Fruit fly (Drosophila melanogaster) whole organism, wandering third instar larva: ENCODE data around the gene ranshi.

Experiments used
- CG32264 ChIP-seq: fragments of 200-800 bp; sonication (Bioruptor generic); optimal IDR thresholded peaks from 2 replicates; lab custom pipeline; 2016; ENCODE audit warnings: missing biosample characterization, missing genetic modification characterization
- CG9705 ChIP-seq: fragments of 200-800 bp; sonication (Bioruptor generic); optimal IDR thresholded peaks from 2 replicates; lab custom pipeline; 2018; ENCODE audit warnings: missing biosample characterization, mild to moderate bottlenecking, missing genetic modification characterization
- Dfd ChIP-seq: fragments of >200 bp; optimal IDR thresholded peaks from 2 replicates; lab custom pipeline; 2017; ENCODE audit warnings: missing biosample characterization, missing genetic modification characterization
- Dif ChIP-seq: fragments of 200-275, 200-300 bp; sonication (Bioruptor generic); optimal IDR thresholded peaks from 2 replicates; lab custom pipeline; 2018; ENCODE audit warnings: missing biosample characterization, missing genetic modification characterization; ENCODE audit not compliant: partially characterized antibody
- HLH106 ChIP-seq: fragments of 200-800 bp; optimal IDR thresholded peaks from 3 replicates; lab custom pipeline; 2019; ENCODE audit warnings: missing biosample characterization, mild to moderate bottlenecking, missing genetic modification characterization, moderate library complexity
- Hnf4 ChIP-seq: fragments of 200-800 bp; sonication (Bioruptor generic); optimal IDR thresholded peaks from 2 replicates; lab custom pipeline; 2016; ENCODE audit warnings: missing biosample characterization, mild to moderate bottlenecking, missing genetic modification characterization
- Hr78 ChIP-seq: fragments of >200 bp; optimal IDR thresholded peaks from 2 replicates; lab custom pipeline; 2017; ENCODE audit warnings: missing biosample characterization, missing genetic modification characterization
- Hr83 ChIP-seq: fragments of 200-300 bp; sonication (Bioruptor generic); optimal IDR thresholded peaks from 2 replicates; lab custom pipeline; 2016; ENCODE audit warnings: missing biosample characterization, mild to moderate bottlenecking, missing genetic modification characterization, moderate library complexity; ENCODE audit not compliant: poor library complexity, severe bottlenecking
- Jra ChIP-seq: sonication (Bioruptor generic); optimal IDR thresholded peaks from 2 replicates; lab custom pipeline; 2016; ENCODE audit warnings: missing biosample characterization, missing genetic modification characterization
- Myc ChIP-seq: fragments of >200 bp; optimal IDR thresholded peaks from 2 replicates; lab custom pipeline; 2017
- N ChIP-seq: fragments of >200 bp; optimal IDR thresholded peaks from 2 replicates; lab custom pipeline; 2018; ENCODE audit warnings: missing biosample characterization, missing external identifiers, missing genetic modification characterization
- Rel ChIP-seq, 2 experiments: fragments of 200-800 bp; sonication (Bioruptor generic) in 1 of 2; optimal IDR thresholded peaks; 2 replicates in 1 of 2; 3 replicates in 1 of 2; lab custom pipeline; 2016 to 2019; ENCODE audit warnings: mild to moderate bottlenecking in 2 of 2, missing biosample characterization in 2 of 2, missing genetic modification characterization in 2 of 2, moderate library complexity in 1 of 2
- Sp1 ChIP-seq: fragments of 200-800 bp; sonication (Bioruptor generic); optimal IDR thresholded peaks from 3 replicates; lab custom pipeline; 2019; ENCODE audit warnings: missing biosample characterization, mild to moderate bottlenecking, missing genetic modification characterization, moderate library complexity
- Vsx2 ChIP-seq: fragments of 200-300, 225-300 bp; sonication (Bioruptor generic); optimal IDR thresholded peaks from 2 replicates; lab custom pipeline; 2018; ENCODE audit warnings: missing biosample characterization, missing genetic modification characterization; ENCODE audit not compliant: partially characterized antibody
- br ChIP-seq: fragments of 200-800 bp; sonication (Bioruptor generic); optimal IDR thresholded peaks from 2 replicates; lab custom pipeline; 2016; ENCODE audit warnings: missing biosample characterization, missing genetic modification characterization
- brk ChIP-seq: fragments of 200-800 bp; sonication (Bioruptor generic); optimal IDR thresholded peaks from 2 replicates; lab custom pipeline; 2016; ENCODE audit warnings: missing biosample characterization, mild to moderate bottlenecking, missing genetic modification characterization
- dl ChIP-seq, 2 experiments: fragments of 175-275, 200-275 bp in 1 of 2; fragments of 200-275 bp in 1 of 2; sonication (Bioruptor generic); optimal IDR thresholded peaks; lab custom pipeline; 2018; ENCODE audit warnings: mild to moderate bottlenecking in 2 of 2, missing biosample characterization in 2 of 2, missing genetic modification characterization in 2 of 2, moderate library complexity in 2 of 2; ENCODE audit not compliant: partially characterized antibody in 2 of 2, insufficient read depth in 1 of 2
- dmrt93B ChIP-seq: fragments of 200-800 bp; sonication (Bioruptor generic); optimal IDR thresholded peaks from 2 replicates; lab custom pipeline; 2018; ENCODE audit warnings: missing biosample characterization, mild to moderate bottlenecking, missing genetic modification characterization
- dsf ChIP-seq: sonication (Bioruptor generic); optimal IDR thresholded peaks from 2 replicates; lab custom pipeline; 2016; ENCODE audit warnings: missing biosample characterization, missing genetic modification characterization, borderline replicate concordance
- foxo ChIP-seq, 2 experiments: fragments of 200-800 bp; sonication (Bioruptor generic); optimal IDR thresholded peaks; 2 replicates in 1 of 2; 3 replicates in 1 of 2; lab custom pipeline; 2016 to 2017; ENCODE audit warnings: missing biosample characterization in 2 of 2, missing genetic modification characterization in 2 of 2
- fru ChIP-seq: fragments of 200-800 bp; sonication (Bioruptor generic); optimal IDR thresholded peaks from 3 replicates; lab custom pipeline; 2016; ENCODE audit warnings: missing biosample characterization, mild to moderate bottlenecking, missing genetic modification characterization
- h ChIP-seq: fragments of 200-800 bp; sonication (Bioruptor generic); optimal IDR thresholded peaks from 3 replicates; lab custom pipeline; 2016; ENCODE audit warnings: missing biosample characterization, mild to moderate bottlenecking, missing genetic modification characterization
- jim ChIP-seq: fragments of 175-275, 200-325 bp; sonication (Bioruptor generic); optimal IDR thresholded peaks from 2 replicates; lab custom pipeline; 2016; ENCODE audit warnings: missing biosample characterization, mild to moderate bottlenecking, missing genetic modification characterization
- lola ChIP-seq: fragments of >200 bp; optimal IDR thresholded peaks from 2 replicates; lab custom pipeline; 2017; ENCODE audit warnings: missing biosample characterization, missing genetic modification characterization
- pan ChIP-seq: fragments of >200 bp; optimal IDR thresholded peaks from 2 replicates; lab custom pipeline; 2017
- psq ChIP-seq: fragments of 200-800 bp; sonication (Bioruptor generic); optimal IDR thresholded peaks from 3 replicates; lab custom pipeline; 2017; ENCODE audit warnings: missing biosample characterization, mild to moderate bottlenecking, missing genetic modification characterization, moderate library complexity
- rgr ChIP-seq: fragments of 200-800 bp; sonication (Bioruptor generic); optimal IDR thresholded peaks from 3 replicates; lab custom pipeline; 2016; ENCODE audit warnings: missing biosample characterization, mild to moderate bottlenecking, missing genetic modification characterization
- sage ChIP-seq: fragments of 200-800 bp; sonication (Bioruptor generic); optimal IDR thresholded peaks from 2 replicates; lab custom pipeline; 2016; ENCODE audit warnings: missing biosample characterization, mild to moderate bottlenecking, missing genetic modification characterization
- sv ChIP-seq: fragments of 200-800 bp; sonication (Bioruptor generic); optimal IDR thresholded peaks from 3 replicates; lab custom pipeline; 2016; ENCODE audit warnings: missing biosample characterization, missing genetic modification characterization
- tai ChIP-seq: sonication (Bioruptor generic); optimal IDR thresholded peaks from 2 replicates; lab custom pipeline; 2016; ENCODE audit warnings: missing biosample characterization, missing genetic modification characterization
- usp ChIP-seq: fragments of >200 bp; optimal IDR thresholded peaks from 2 replicates; lab custom pipeline; 2017; ENCODE audit warnings: missing biosample characterization, missing genetic modification characterization
- woc ChIP-seq: sonication (Bioruptor generic); optimal IDR thresholded peaks from 2 replicates; lab custom pipeline; 2016; ENCODE audit warnings: missing biosample characterization, mild to moderate bottlenecking, missing genetic modification characterization

Gene ranshi

dm6 chr3R:8729542-8729941, at the start of gene ranshi:
TSS of gene ranshi (minus strand) at chr3R:8729693.
- TF ChIP-seq brk (GFP tag; lab: Kevin White, UChicago) (no peak), Rel (GFP tag; optimal IDR thresholded peaks at IDR 0.05; lab: Kevin White, UChicago) (no peak), Rel (tag; optimal IDR thresholded peaks at IDR 0.05; lab: Kevin White, UChicago) (no peak), CG32264 (no peak), Hr83 (no peak), Hnf4 (GFP tag; lab: Kevin White, UChicago) (no peak), dsf (GFP tag; lab: Kevin White, UChicago) (no peak), N (no peak), jim (GFP tag; lab: Kevin White, UChicago) (no peak), fru (GFP tag; lab: Kevin White, UChicago) (no peak), foxo (GFP tag; optimal IDR thresholded peaks at IDR 0.05; lab: Kevin White, UChicago) (no peak)

- TF ChIP-seq sv = no peak
- TF ChIP-seq pan = no peak
Observed at dm6 chr3R:8773135-8773534, 43.6 kb upstream of the ranshi start, which contains the start of gene CG34301. TSS of gene CG34301 (plus strand) at chr3R:8773435.

- TF ChIP-seq Dif (no peak), N (no peak), HLH106 (tag; lab: Kevin White, UChicago) (no peak), fru (GFP tag; lab: Kevin White, UChicago) (no peak), usp (GFP tag; lab: Kevin White, UChicago) (no peak), Hr78 (no peak), brk (GFP tag; lab: Kevin White, UChicago) (no peak), tai (no peak), sage (GFP tag; lab: Kevin White, UChicago) (no peak), psq (no peak), Vsx2 (GFP tag; lab: Kevin White, UChicago) (no peak), lola (GFP tag; lab: Kevin White, UChicago) (no peak), br (GFP tag; lab: Kevin White, UChicago) (no peak), Jra (no peak), foxo (GFP tag; optimal IDR thresholded peaks at IDR 0.05; lab: Kevin White, UChicago) (no peak), CG9705 (no peak), dl (GFP tag; optimal IDR thresholded peaks at IDR 0.05; lab: Kevin White, UChicago; ENCODE audit: insufficient read depth in 1 of 2, partially characterized antibody in 2 of 2) (no peak), jim (GFP tag; lab: Kevin White, UChicago) (no peak), sv (no peak), dmrt93B (GFP tag; lab: Kevin White, UChicago) (no peak)
Observed at dm6 chr3R:8772591-8772990, 43.1 kb upstream of the ranshi start, which contains the start of gene CG13318. TSS of gene CG13318 (minus strand) at chr3R:8772691.

- no peak for TF ChIP-seq Hr78
- TF ChIP-seq Sp1 (GFP tag; lab: Kevin White, UChicago) = no peak
- TF ChIP-seq tai = no peak
- no peak for TF ChIP-seq Hr83
- no peak for TF ChIP-seq woc (GFP tag; lab: Kevin White, UChicago)
- TF ChIP-seq jim (GFP tag; lab: Kevin White, UChicago) = no peak
- TF ChIP-seq br (GFP tag; lab: Kevin White, UChicago) = no peak
- no peak for TF ChIP-seq sv
- no peak for TF ChIP-seq Dfd (GFP tag; lab: Kevin White, UChicago)
- no peak for TF ChIP-seq foxo (GFP tag; optimal IDR thresholded peaks at IDR 0.05; lab: Kevin White, UChicago)
Observed at dm6 chr3R:8769094-8769493, 39.6 kb upstream of the ranshi start, which contains the start of gene CG8236. TSS of gene CG8236 (plus strand) at chr3R:8769394.

dm6 chr3R:8767998-8768397, 38.5 kb upstream of the ranshi start, which contains the start of the genes CG34135 and CG11768:
TSS of gene CG34135 (minus strand) at chr3R:8768191.
TSS of gene CG11768 (minus strand) at chr3R:8768200.
- no peak for TF ChIP-seq usp (GFP tag; lab: Kevin White, UChicago)
- TF ChIP-seq Dfd (GFP tag; lab: Kevin White, UChicago) = no peak
- TF ChIP-seq h (GFP tag; lab: Kevin White, UChicago) = no peak
- no peak for TF ChIP-seq lola (GFP tag; lab: Kevin White, UChicago)
- TF ChIP-seq br (GFP tag; lab: Kevin White, UChicago) = no peak
- TF ChIP-seq Rel (GFP tag; optimal IDR thresholded peaks at IDR 0.05; lab: Kevin White, UChicago) = no peak
- TF ChIP-seq Rel (tag; optimal IDR thresholded peaks at IDR 0.05; lab: Kevin White, UChicago) = no peak
- TF ChIP-seq Myc = no peak
- TF ChIP-seq Hr78 = no peak
- no peak for TF ChIP-seq dl (GFP tag; optimal IDR thresholded peaks at IDR 0.05; lab: Kevin White, UChicago; ENCODE audit: insufficient read depth in 1 of 2, partially characterized antibody in 2 of 2)
- TF ChIP-seq fru (GFP tag; lab: Kevin White, UChicago) = no peak
- no peak for TF ChIP-seq Jra
- TF ChIP-seq sv = no peak
- TF ChIP-seq rgr = no peak
- TF ChIP-seq tai = no peak
- no peak for TF ChIP-seq foxo (GFP tag; optimal IDR thresholded peaks at IDR 0.05; lab: Kevin White, UChicago)
